Worm (Caenorhabditis elegans) whole organism, midembryonic: ENCODE data around the gene M153.5.

ENCODE experiments used
- T22C8.4 ChIP-seq: fragments of 200-800 bp; sonication (Bioruptor generic); IDR thresholded peaks from 2 replicates; pipeline ENCODE4 v1.3.6; 2022; ENCODE audit warnings: missing genetic modification characterization, missing compliant biosample characterization
- cog-1 ChIP-seq: sonication (generic microtip); optimal IDR thresholded peaks from 2 replicates; lab custom pipeline; 2016; ENCODE audit warnings: missing genetic modification characterization, missing compliant biosample characterization
- flt-1 ChIP-seq: fragments of 200-800 bp; sonication (Bioruptor generic); IDR thresholded peaks from 2 replicates; pipeline ENCODE4 v1.3.6; 2022; ENCODE audit warnings: missing genetic modification characterization, missing compliant biosample characterization
- klf-2 ChIP-seq: fragments of 200-800 bp; sonication (Bioruptor generic); conservative IDR thresholded peaks from 2 replicates; pipeline ENCODE4 v1.3.6; 2022; ENCODE audit warnings: missing genetic modification reagents, missing genetic modification characterization, missing compliant biosample characterization
- ref-1 ChIP-seq: fragments of 200-800 bp; sonication (Bioruptor generic); conservative IDR thresholded peaks from 2 replicates; pipeline ENCODE4 v1.3.6; 2022; ENCODE audit warnings: missing genetic modification reagents, missing genetic modification characterization, missing compliant biosample characterization
- tab-1 ChIP-seq: fragments of 200-800 bp; sonication (Bioruptor generic); IDR thresholded peaks from 2 replicates; pipeline ENCODE4 v1.3.6; 2022; ENCODE audit warnings: missing genetic modification characterization, missing compliant biosample characterization

DNA sequence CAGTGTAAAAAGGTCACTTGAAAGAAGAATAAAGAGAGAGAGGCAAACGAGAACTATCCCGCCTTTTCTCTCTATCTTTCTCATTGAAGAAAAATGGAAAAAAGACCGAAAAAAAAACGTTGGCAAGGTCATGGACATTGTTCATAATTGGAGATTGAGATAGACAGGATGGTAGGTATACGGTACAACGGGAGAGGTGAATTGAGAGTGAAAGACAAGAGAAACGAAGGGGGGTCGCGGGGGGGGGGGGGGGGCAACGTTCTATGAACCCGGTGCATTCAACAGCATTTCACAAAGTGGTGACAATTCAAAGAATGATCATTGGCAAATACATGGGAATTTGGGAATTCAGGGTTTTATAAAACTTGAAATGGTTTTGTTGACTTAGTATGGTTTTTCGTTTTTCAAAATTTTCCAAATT is 33.1 kb downstream of the M153.5 start:
- TF ChIP-seq T22C8.4 (GFP tag; lab: Robert Waterston, UW): no peak
- no peak for TF ChIP-seq ref-1 (GFP tag; lab: Robert Waterston, UW)
- no peak for TF ChIP-seq cog-1 (tag; lab: Kevin White, UChicago)
- no peak for TF ChIP-seq klf-2
- TF ChIP-seq tab-1 (GFP tag; lab: Robert Waterston, UW): no peak
- 0 out of 2 replicates have a peak, but pooled peaks have one; percentile 46 for TF ChIP-seq flt-1 (GFP tag; lab: Robert Waterston, UW)
